Fruit fly (Drosophila melanogaster): ENCODE data around the gene CG14427.

- TF ChIP-seq CG8478 (optimal IDR thresholded peaks at IDR 0.05) (no peak), CTCF (optimal IDR thresholded peaks at IDR 0.05) (no peak)
Measured at dm6 chrX:6995258-6995657, 45.1 kb upstream of the CG14427 start.
